Fruit fly (Drosophila melanogaster): ENCODE measurements around the gene CG13004.

Gene CG13004

DNA sequence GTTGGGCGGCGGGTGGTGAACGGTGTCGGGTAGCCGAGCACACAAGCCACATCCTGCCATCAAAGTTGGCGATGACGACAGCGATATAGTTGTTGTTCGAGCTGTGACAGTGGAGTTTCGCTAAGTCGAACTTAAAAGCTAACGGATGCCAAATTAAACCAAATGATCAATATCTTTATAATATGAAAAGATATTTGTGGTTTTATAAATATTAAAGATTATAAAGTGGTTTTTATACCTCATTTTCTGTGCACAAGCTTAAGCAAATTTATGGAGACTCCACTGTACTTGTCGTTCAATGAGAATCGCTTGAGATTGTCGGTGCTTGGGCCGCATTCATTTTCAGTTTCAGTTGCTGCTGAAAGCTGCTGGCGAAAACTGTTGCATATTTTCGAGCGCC is 13.2 kb downstream of the CG13004 start (continued):
- peak; percentile 16; the same call in 1 of the 2 replicates for TF ChIP-seq CG9215 (GFP tag; IDR thresholded peaks at IDR 0.05)
- no peak for TF ChIP-seq CG8281 (tag; optimal IDR thresholded peaks at IDR 0.05)
- no peak for TF ChIP-seq Side (GFP tag; optimal IDR thresholded peaks at IDR 0.05)
- TF ChIP-seq Stat92E (GFP tag; optimal IDR thresholded peaks at IDR 0.05): no peak
- peak; percentile 37; the same call in 1 of the 2 replicates for TF ChIP-seq CG14667 (GFP tag; IDR thresholded peaks at IDR 0.05)
- TF ChIP-seq CG10959 (GFP tag; IDR thresholded peaks at IDR 0.05): no peak
- TF ChIP-seq NC2β (GFP tag; optimal IDR thresholded peaks at IDR 0.05): no peak
- TF ChIP-seq chinmo (GFP tag; IDR thresholded peaks at IDR 0.05; ENCODE audit: partially characterized antibody): no peak
- TF ChIP-seq MTF-1 (GFP tag; optimal IDR thresholded peaks at IDR 0.05; ENCODE audit: borderline replicate concordance): no peak
- peak; percentile 32 for TF ChIP-seq CG13296 (GFP tag; optimal IDR thresholded peaks at IDR 0.05)
- peak; percentile 27; the same call in 1 of the 2 replicates for TF ChIP-seq dimm (GFP tag; IDR thresholded peaks at IDR 0.05)
- TF ChIP-seq CG11093 (GFP tag; IDR thresholded peaks at IDR 0.05): peak; percentile 25; the same call in 1 of the 3 replicates
- TF ChIP-seq CG15269 (tag; optimal IDR thresholded peaks at IDR 0.05): peak; percentile 71
- no peak for TF ChIP-seq MBD-R2 (GFP tag; IDR thresholded peaks at IDR 0.05)
- TF ChIP-seq CoRest (tag; optimal IDR thresholded peaks at IDR 0.05): peak; percentile 58
- TF ChIP-seq gcm (GFP tag; optimal IDR thresholded peaks at IDR 0.05): peak; percentile 17
- no peak for TF ChIP-seq CG12236 (GFP tag; optimal IDR thresholded peaks at IDR 0.05)
- peak; percentile 33 for TF ChIP-seq oc (tag; optimal IDR thresholded peaks at IDR 0.05)
- no peak for TF ChIP-seq CG34376 (GFP tag; optimal IDR thresholded peaks at IDR 0.05)
- TF ChIP-seq CG8924 (tag; optimal IDR thresholded peaks at IDR 0.05): peak; percentile 37
- TF ChIP-seq rib (GFP tag; IDR thresholded peaks at IDR 0.05): no peak
- peak; percentile 37 for TF ChIP-seq CG1603 (tag; optimal IDR thresholded peaks at IDR 0.05)
- peak; percentile 19 for TF ChIP-seq ind (GFP tag; optimal IDR thresholded peaks at IDR 0.05)
- no peak for TF ChIP-seq pzg (GFP tag; optimal IDR thresholded peaks at IDR 0.05)
- peak; percentile 27 for TF ChIP-seq CG10267 (tag; optimal IDR thresholded peaks at IDR 0.05)
- no peak for TF ChIP-seq CG4854 (GFP tag; optimal IDR thresholded peaks at IDR 0.05)
- peak; percentile 29 for TF ChIP-seq CG10209 (GFP tag; optimal IDR thresholded peaks at IDR 0.05)
- TF ChIP-seq Kr (GFP tag; optimal IDR thresholded peaks at IDR 0.05): no peak
- peak; percentile 58 for TF ChIP-seq lmd (GFP tag; IDR thresholded peaks at IDR 0.05)
- TF ChIP-seq CG30020 (tag; optimal IDR thresholded peaks at IDR 0.05): no peak
- no peak for TF ChIP-seq Lim3 (GFP tag; IDR thresholded peaks at IDR 0.05)
- no peak for TF ChIP-seq sna (GFP tag; IDR thresholded peaks at IDR 0.05; ENCODE audit: partially characterized antibody)
- TF ChIP-seq nerfin-2 (GFP tag; IDR thresholded peaks at IDR 0.05; ENCODE audit: partially characterized antibody): no peak
- TF ChIP-seq CG18262 (tag; optimal IDR thresholded peaks at IDR 0.05): peak; percentile 49
- no peak for TF ChIP-seq pita (GFP tag; optimal IDR thresholded peaks at IDR 0.05)
- TF ChIP-seq Fer2 (tag; optimal IDR thresholded peaks at IDR 0.05): no peak
- TF ChIP-seq p53 (GFP tag; optimal IDR thresholded peaks at IDR 0.05): no peak
- peak; percentile 20 for TF ChIP-seq CG14710 (tag; optimal IDR thresholded peaks at IDR 0.05)
- TF ChIP-seq dati (GFP tag; IDR thresholded peaks at IDR 0.05): no peak
- no peak for TF ChIP-seq amos (GFP tag; IDR thresholded peaks at IDR 0.05; ENCODE audit: partially characterized antibody)
- no peak for TF ChIP-seq CG1792 (GFP tag; optimal IDR thresholded peaks at IDR 0.05)
- TF ChIP-seq CG12155 (GFP tag; optimal IDR thresholded peaks at IDR 0.05): no peak
- no peak for TF ChIP-seq btn (GFP tag; optimal IDR thresholded peaks at IDR 0.05)
- no peak for TF ChIP-seq gt (GFP tag; IDR thresholded peaks at IDR 0.05)
- TF ChIP-seq BtbVII (GFP tag; optimal IDR thresholded peaks at IDR 0.05): no peak
- TF ChIP-seq CG10565 (GFP tag; optimal IDR thresholded peaks at IDR 0.05): no peak
- no peak for TF ChIP-seq Usf (GFP tag; optimal IDR thresholded peaks at IDR 0.05)
- TF ChIP-seq Sin3A (optimal IDR thresholded peaks at IDR 0.05): no peak
- peak; percentile 11 for TF ChIP-seq Chrac-16 (GFP tag; optimal IDR thresholded peaks at IDR 0.05)
- TF ChIP-seq tin (GFP tag; optimal IDR thresholded peaks at IDR 0.05): peak; percentile 52
- TF ChIP-seq bab2 (GFP tag; optimal IDR thresholded peaks at IDR 0.05): no peak

Data from whole organism, embryonic.